Fruit fly (Drosophila melanogaster) whole organism, wandering third instar larva: ENCODE results near the gene Sid.

ENCODE experiments used
- Abd-B ChIP-seq: fragments of >200 bp; optimal IDR thresholded peaks from 2 replicates; lab custom pipeline; 2017; ENCODE audit warnings: missing biosample characterization, missing genetic modification characterization
- CG32264 ChIP-seq: fragments of 200-800 bp; sonication (Bioruptor generic); optimal IDR thresholded peaks from 2 replicates; lab custom pipeline; 2016; ENCODE audit warnings: missing biosample characterization, missing genetic modification characterization
- CG9705 ChIP-seq: fragments of 200-800 bp; sonication (Bioruptor generic); optimal IDR thresholded peaks from 2 replicates; lab custom pipeline; 2018; ENCODE audit warnings: missing biosample characterization, mild to moderate bottlenecking, missing genetic modification characterization
- CrebA ChIP-seq: fragments of 200-800 bp; sonication (Bioruptor generic); optimal IDR thresholded peaks from 2 replicates; lab custom pipeline; 2016; ENCODE audit warnings: missing biosample characterization, mild to moderate bottlenecking, missing genetic modification characterization, borderline replicate concordance
- Dfd ChIP-seq: fragments of >200 bp; optimal IDR thresholded peaks from 2 replicates; lab custom pipeline; 2017; ENCODE audit warnings: missing biosample characterization, missing genetic modification characterization
- Dif ChIP-seq: fragments of 200-275, 200-300 bp; sonication (Bioruptor generic); optimal IDR thresholded peaks from 2 replicates; lab custom pipeline; 2018; ENCODE audit warnings: missing biosample characterization, missing genetic modification characterization; ENCODE audit not compliant: partially characterized antibody
- GATAd ChIP-seq: sonication (Bioruptor generic); optimal IDR thresholded peaks from 2 replicates; lab custom pipeline; 2016; ENCODE audit warnings: missing biosample characterization, missing genetic modification characterization
- HLH106 ChIP-seq: fragments of 200-800 bp; optimal IDR thresholded peaks from 3 replicates; lab custom pipeline; 2019; ENCODE audit warnings: missing biosample characterization, mild to moderate bottlenecking, missing genetic modification characterization, moderate library complexity
- Hnf4 ChIP-seq: fragments of 200-800 bp; sonication (Bioruptor generic); optimal IDR thresholded peaks from 2 replicates; lab custom pipeline; 2016; ENCODE audit warnings: missing biosample characterization, mild to moderate bottlenecking, missing genetic modification characterization
- Hr78 ChIP-seq: fragments of >200 bp; optimal IDR thresholded peaks from 2 replicates; lab custom pipeline; 2017; ENCODE audit warnings: missing biosample characterization, missing genetic modification characterization
- Hr83 ChIP-seq: fragments of 200-300 bp; sonication (Bioruptor generic); optimal IDR thresholded peaks from 2 replicates; lab custom pipeline; 2016; ENCODE audit warnings: missing biosample characterization, mild to moderate bottlenecking, missing genetic modification characterization, moderate library complexity; ENCODE audit not compliant: poor library complexity, severe bottlenecking
- Jra ChIP-seq: sonication (Bioruptor generic); optimal IDR thresholded peaks from 2 replicates; lab custom pipeline; 2016; ENCODE audit warnings: missing biosample characterization, missing genetic modification characterization
- Mio ChIP-seq: sonication (Bioruptor generic); optimal IDR thresholded peaks from 2 replicates; lab custom pipeline; 2016; ENCODE audit warnings: missing biosample characterization, missing genetic modification characterization
- Myc ChIP-seq: fragments of >200 bp; optimal IDR thresholded peaks from 2 replicates; lab custom pipeline; 2017
- N ChIP-seq: fragments of >200 bp; optimal IDR thresholded peaks from 2 replicates; lab custom pipeline; 2018; ENCODE audit warnings: missing biosample characterization, missing external identifiers, missing genetic modification characterization
- OdsH ChIP-seq: fragments of 200-800 bp; sonication (Bioruptor generic); optimal IDR thresholded peaks from 2 replicates; lab custom pipeline; 2016; ENCODE audit warnings: missing biosample characterization, mild to moderate bottlenecking, missing genetic modification characterization
- Rel ChIP-seq, 2 experiments: fragments of 200-800 bp; sonication (Bioruptor generic) in 1 of 2; optimal IDR thresholded peaks; 2 replicates in 1 of 2; 3 replicates in 1 of 2; lab custom pipeline; 2016 to 2019; ENCODE audit warnings: mild to moderate bottlenecking in 2 of 2, missing biosample characterization in 2 of 2, missing genetic modification characterization in 2 of 2, moderate library complexity in 1 of 2
- Sp1 ChIP-seq: fragments of 200-800 bp; sonication (Bioruptor generic); optimal IDR thresholded peaks from 3 replicates; lab custom pipeline; 2019; ENCODE audit warnings: missing biosample characterization, mild to moderate bottlenecking, missing genetic modification characterization, moderate library complexity
- Vsx2 ChIP-seq: fragments of 200-300, 225-300 bp; sonication (Bioruptor generic); optimal IDR thresholded peaks from 2 replicates; lab custom pipeline; 2018; ENCODE audit warnings: missing biosample characterization, missing genetic modification characterization; ENCODE audit not compliant: partially characterized antibody
- br ChIP-seq: fragments of 200-800 bp; sonication (Bioruptor generic); optimal IDR thresholded peaks from 2 replicates; lab custom pipeline; 2016; ENCODE audit warnings: missing biosample characterization, missing genetic modification characterization
- brk ChIP-seq: fragments of 200-800 bp; sonication (Bioruptor generic); optimal IDR thresholded peaks from 2 replicates; lab custom pipeline; 2016; ENCODE audit warnings: missing biosample characterization, mild to moderate bottlenecking, missing genetic modification characterization
- dl ChIP-seq, 2 experiments: fragments of 175-275, 200-275 bp in 1 of 2; fragments of 200-275 bp in 1 of 2; sonication (Bioruptor generic); optimal IDR thresholded peaks; lab custom pipeline; 2018; ENCODE audit warnings: mild to moderate bottlenecking in 2 of 2, missing biosample characterization in 2 of 2, missing genetic modification characterization in 2 of 2, moderate library complexity in 2 of 2; ENCODE audit not compliant: partially characterized antibody in 2 of 2, insufficient read depth in 1 of 2
- dmrt93B ChIP-seq: fragments of 200-800 bp; sonication (Bioruptor generic); optimal IDR thresholded peaks from 2 replicates; lab custom pipeline; 2018; ENCODE audit warnings: missing biosample characterization, mild to moderate bottlenecking, missing genetic modification characterization
- dsf ChIP-seq: sonication (Bioruptor generic); optimal IDR thresholded peaks from 2 replicates; lab custom pipeline; 2016; ENCODE audit warnings: missing biosample characterization, missing genetic modification characterization, borderline replicate concordance
- ey ChIP-seq: fragments of 200-800 bp; sonication (Bioruptor generic); optimal IDR thresholded peaks from 2 replicates; lab custom pipeline; 2016; ENCODE audit warnings: missing biosample characterization, missing genetic modification characterization
- foxo ChIP-seq, 2 experiments: fragments of 200-800 bp; sonication (Bioruptor generic); optimal IDR thresholded peaks; 2 replicates in 1 of 2; 3 replicates in 1 of 2; lab custom pipeline; 2016 to 2017; ENCODE audit warnings: missing biosample characterization in 2 of 2, missing genetic modification characterization in 2 of 2
- fru ChIP-seq: fragments of 200-800 bp; sonication (Bioruptor generic); optimal IDR thresholded peaks from 3 replicates; lab custom pipeline; 2016; ENCODE audit warnings: missing biosample characterization, mild to moderate bottlenecking, missing genetic modification characterization
- h ChIP-seq: fragments of 200-800 bp; sonication (Bioruptor generic); optimal IDR thresholded peaks from 3 replicates; lab custom pipeline; 2016; ENCODE audit warnings: missing biosample characterization, mild to moderate bottlenecking, missing genetic modification characterization
- jim ChIP-seq: fragments of 175-275, 200-325 bp; sonication (Bioruptor generic); optimal IDR thresholded peaks from 2 replicates; lab custom pipeline; 2016; ENCODE audit warnings: missing biosample characterization, mild to moderate bottlenecking, missing genetic modification characterization
- pan ChIP-seq: fragments of >200 bp; optimal IDR thresholded peaks from 2 replicates; lab custom pipeline; 2017
- psq ChIP-seq: fragments of 200-800 bp; sonication (Bioruptor generic); optimal IDR thresholded peaks from 3 replicates; lab custom pipeline; 2017; ENCODE audit warnings: missing biosample characterization, mild to moderate bottlenecking, missing genetic modification characterization, moderate library complexity
- rgr ChIP-seq: fragments of 200-800 bp; sonication (Bioruptor generic); optimal IDR thresholded peaks from 3 replicates; lab custom pipeline; 2016; ENCODE audit warnings: missing biosample characterization, mild to moderate bottlenecking, missing genetic modification characterization
- sage ChIP-seq: fragments of 200-800 bp; sonication (Bioruptor generic); optimal IDR thresholded peaks from 2 replicates; lab custom pipeline; 2016; ENCODE audit warnings: missing biosample characterization, mild to moderate bottlenecking, missing genetic modification characterization
- sv ChIP-seq: fragments of 200-800 bp; sonication (Bioruptor generic); optimal IDR thresholded peaks from 3 replicates; lab custom pipeline; 2016; ENCODE audit warnings: missing biosample characterization, missing genetic modification characterization
- usp ChIP-seq: fragments of >200 bp; optimal IDR thresholded peaks from 2 replicates; lab custom pipeline; 2017; ENCODE audit warnings: missing biosample characterization, missing genetic modification characterization
- woc ChIP-seq: sonication (Bioruptor generic); optimal IDR thresholded peaks from 2 replicates; lab custom pipeline; 2016; ENCODE audit warnings: missing biosample characterization, mild to moderate bottlenecking, missing genetic modification characterization

Sid gene

dm6 chr3R:28628696-28629095 is 41.8 kb upstream of the Sid start:
- TF ChIP-seq ey (GFP tag; lab: Kevin White, UChicago) (no peak), Hr78 (no peak), CG32264 (no peak), usp (GFP tag; lab: Kevin White, UChicago) (no peak), sv (GFP tag; lab: Kevin White, UChicago) (no peak), br (GFP tag; lab: Kevin White, UChicago) (no peak), N (GFP tag; lab: Kevin White, UChicago) (no peak), CrebA (GFP tag; lab: Kevin White, UChicago) (no peak), Hnf4 (GFP tag; lab: Kevin White, UChicago) (no peak), Abd-B (GFP tag; lab: Kevin White, UChicago) (no peak), jim (GFP tag; lab: Kevin White, UChicago) (no peak), dl (GFP tag; optimal IDR thresholded peaks at IDR 0.05; lab: Kevin White, UChicago; ENCODE audit: insufficient read depth in 1 of 2, partially characterized antibody in 2 of 2) (no peak), h (GFP tag; lab: Kevin White, UChicago) (no peak), dmrt93B (GFP tag; lab: Kevin White, UChicago) (no peak), GATAd (GFP tag; lab: Kevin White, UChicago) (no peak), pan (lab: Kevin White, UChicago) (no peak), fru (no peak)

dm6 chr3R:28629186-28629979 is 41.1 kb upstream of the Sid start:
- TF ChIP-seq Sp1 (GFP tag; lab: Kevin White, UChicago) (peak; percentile 19), psq (GFP tag; lab: Kevin White, UChicago) (peak; percentile 59), Rel (GFP tag; optimal IDR thresholded peaks at IDR 0.05; lab: Kevin White, UChicago) (no peak), Rel (tag; optimal IDR thresholded peaks at IDR 0.05; lab: Kevin White, UChicago) (peak; percentile 60), HLH106 (tag; lab: Kevin White, UChicago) (peak; percentile 12), foxo (GFP tag; optimal IDR thresholded peaks at IDR 0.05; lab: Kevin White, UChicago) (no peak)

dm6 chr3R:28630092-28630491 is 40.4 kb upstream of the Sid start:
- TF ChIP-seq sage (GFP tag; lab: Kevin White, UChicago) (no peak), fru (no peak), br (GFP tag; lab: Kevin White, UChicago) (no peak)

- no peak for TF ChIP-seq br (GFP tag; lab: Kevin White, UChicago)
- no peak for TF ChIP-seq usp (GFP tag; lab: Kevin White, UChicago)
- no peak for TF ChIP-seq sage (GFP tag; lab: Kevin White, UChicago)
Observed at dm6 chr3R:28630861-28631260, 39.6 kb upstream of the Sid start.

dm6 chr3R:28631753-28632152 is 38.8 kb upstream of the Sid start:
- no peak for TF ChIP-seq rgr (GFP tag; lab: Kevin White, UChicago)
- TF ChIP-seq usp (GFP tag; lab: Kevin White, UChicago), result no peak
- TF ChIP-seq br (GFP tag; lab: Kevin White, UChicago), result peak; percentile 37
- TF ChIP-seq pan (lab: Kevin White, UChicago), result no peak
- no peak for TF ChIP-seq Mio (GFP tag; lab: Kevin White, UChicago)
- TF ChIP-seq dsf, result no peak
- TF ChIP-seq woc (GFP tag; lab: Kevin White, UChicago), result no peak
- no peak for TF ChIP-seq Dif
- no peak for TF ChIP-seq Jra (GFP tag; lab: Kevin White, UChicago)
- no peak for TF ChIP-seq dmrt93B (GFP tag; lab: Kevin White, UChicago)
- no peak for TF ChIP-seq Rel (GFP tag; optimal IDR thresholded peaks at IDR 0.05; lab: Kevin White, UChicago)
- no peak for TF ChIP-seq Rel (tag; optimal IDR thresholded peaks at IDR 0.05; lab: Kevin White, UChicago)
- no peak for TF ChIP-seq GATAd (GFP tag; lab: Kevin White, UChicago)
- TF ChIP-seq Hr83 (GFP tag; lab: Kevin White, UChicago), result no peak
- TF ChIP-seq psq (GFP tag; lab: Kevin White, UChicago), result peak; percentile 13
- no peak for TF ChIP-seq Vsx2 (GFP tag; lab: Kevin White, UChicago)
- no peak for TF ChIP-seq Hr78
- no peak for TF ChIP-seq Sp1 (GFP tag; lab: Kevin White, UChicago)
- TF ChIP-seq h (GFP tag; lab: Kevin White, UChicago), result peak; percentile 31
- peak; percentile 52 for TF ChIP-seq fru
- no peak for TF ChIP-seq sv (GFP tag; lab: Kevin White, UChicago)
- TF ChIP-seq Hnf4 (GFP tag; lab: Kevin White, UChicago), result peak; percentile 26
- no peak for TF ChIP-seq HLH106 (tag; lab: Kevin White, UChicago)
- no peak for TF ChIP-seq CrebA (GFP tag; lab: Kevin White, UChicago)
- peak; percentile 1 for TF ChIP-seq ey (GFP tag; lab: Kevin White, UChicago)
- TF ChIP-seq Myc (lab: Kevin White, UChicago), result no peak
- no peak for TF ChIP-seq brk (GFP tag; lab: Kevin White, UChicago)
- TF ChIP-seq jim (GFP tag; lab: Kevin White, UChicago), result no peak
- no peak for TF ChIP-seq sage (GFP tag; lab: Kevin White, UChicago)
- TF ChIP-seq N (GFP tag; lab: Kevin White, UChicago), result no peak
- peak; percentile 16 for TF ChIP-seq OdsH
- TF ChIP-seq CG9705 (GFP tag; lab: Kevin White, UChicago), result no peak
- no peak for TF ChIP-seq Dfd (GFP tag; lab: Kevin White, UChicago)
- TF ChIP-seq foxo (GFP tag; optimal IDR thresholded peaks at IDR 0.05; lab: Kevin White, UChicago), result peak in 1 of 2 experiments; percentile 52
- no peak for TF ChIP-seq CG32264
